Fruit fly (Drosophila melanogaster): ENCODE results near the gene CG31815.

The CG31815 gene

DNA sequence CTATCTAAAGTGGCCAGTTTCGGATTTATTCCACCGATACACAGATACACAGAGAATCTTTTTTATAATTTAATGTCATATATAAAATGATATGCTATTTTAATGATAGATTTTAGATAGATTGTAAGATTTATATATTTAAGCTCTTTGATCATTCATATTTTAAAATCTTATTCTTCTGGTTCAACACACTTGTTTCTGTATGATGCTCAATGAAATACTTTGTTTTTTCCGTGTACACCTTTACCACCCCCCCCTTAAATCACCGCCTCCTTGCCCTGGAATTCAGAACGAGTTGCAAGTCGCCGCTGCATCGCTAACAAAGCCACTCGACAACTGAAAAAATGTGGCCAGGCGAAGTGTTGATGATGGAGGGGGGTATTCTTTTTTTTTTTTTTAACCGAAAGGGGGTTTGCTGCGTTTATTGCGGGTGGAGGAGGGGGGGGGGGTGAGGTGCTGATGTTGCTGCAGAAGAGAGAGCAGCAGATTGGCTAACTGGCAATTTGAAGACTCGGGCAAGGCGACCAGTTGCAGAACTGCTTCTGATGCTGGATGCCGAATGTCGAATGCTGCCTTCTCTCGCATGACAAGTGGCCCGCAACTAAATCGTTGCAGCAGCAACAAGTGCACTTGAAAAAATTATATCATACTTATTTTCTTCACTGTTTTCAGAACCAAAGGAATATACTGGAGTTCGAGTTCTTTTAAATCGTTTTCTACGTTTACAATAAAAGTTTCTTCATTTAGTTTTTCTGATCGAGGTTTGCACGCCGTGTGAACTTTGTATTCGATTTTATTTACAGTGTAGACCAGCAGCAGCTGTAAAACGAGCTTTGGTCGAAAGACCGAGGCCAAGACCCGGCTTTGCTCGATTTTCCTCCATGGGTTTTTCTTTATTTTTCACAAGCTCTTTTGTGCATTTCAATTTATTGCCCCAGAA lies 7.6 kb upstream of the CG31815 start (continued):
- peak; percentile 10 for TF ChIP-seq lilli (GFP tag; optimal IDR thresholded peaks at IDR 0.05)
- peak; percentile 11 for TF ChIP-seq ems (GFP tag; optimal IDR thresholded peaks at IDR 0.05)
- TF ChIP-seq tap (tag; optimal IDR thresholded peaks at IDR 0.05), result peak; percentile 52
- TF ChIP-seq CG16863 (GFP tag; optimal IDR thresholded peaks at IDR 0.05), result peak; percentile 63
- TF ChIP-seq Hsf (GFP tag; optimal IDR thresholded peaks at IDR 0.05), result peak; percentile 59
- no peak for TF ChIP-seq gcm2 (GFP tag; optimal IDR thresholded peaks at IDR 0.05)
- peak; percentile 41; the same call in 1 of the 2 replicates for TF ChIP-seq Ada2b (GFP tag; IDR thresholded peaks at IDR 0.05)
- peak; percentile 53 for TF ChIP-seq trem (tag; optimal IDR thresholded peaks at IDR 0.05)
- peak; percentile 68 for TF ChIP-seq PHDP (tag; optimal IDR thresholded peaks at IDR 0.05)
- no peak for TF ChIP-seq pan (optimal IDR thresholded peaks at IDR 0.05)
- TF ChIP-seq pan (GFP tag; optimal IDR thresholded peaks at IDR 0.05 in 1 of 2, IDR thresholded peaks at IDR 0.05 in 1 of 2), result peak in 1 of 2 experiments; percentile 17
- TF ChIP-seq tx (GFP tag; optimal IDR thresholded peaks at IDR 0.05), result peak; percentile 19
- TF ChIP-seq CG4730 (GFP tag; IDR thresholded peaks at IDR 0.05), result 0 out of 2 replicates have a peak, but pooled peaks have one; percentile 19
- TF ChIP-seq chn (GFP tag; optimal IDR thresholded peaks at IDR 0.05), result peak; percentile 23
- peak; percentile 4 for TF ChIP-seq Vsx1 (GFP tag; optimal IDR thresholded peaks at IDR 0.05)
- TF ChIP-seq TFAM (GFP tag; optimal IDR thresholded peaks at IDR 0.05), result no peak
- TF ChIP-seq Doc2 (GFP tag; IDR thresholded peaks at IDR 0.05), result no peak
- TF ChIP-seq CG14965 (GFP tag; optimal IDR thresholded peaks at IDR 0.05; ENCODE audit: borderline replicate concordance), result no peak
- TF ChIP-seq sr (GFP tag; IDR thresholded peaks at IDR 0.05), result no peak
- TF ChIP-seq lab (GFP tag; optimal IDR thresholded peaks at IDR 0.05), result no peak
- TF ChIP-seq CG10209 (GFP tag; optimal IDR thresholded peaks at IDR 0.05), result peak; percentile 49
- no peak for TF ChIP-seq ro (GFP tag; IDR thresholded peaks at IDR 0.05)
- no peak for TF ChIP-seq Ravus (GFP tag; IDR thresholded peaks at IDR 0.05)
- no peak for TF ChIP-seq prd (optimal IDR thresholded peaks at IDR 0.05)
- peak; percentile 61; the same call in 2 of the 3 replicates for TF ChIP-seq prd (GFP tag; IDR thresholded peaks at IDR 0.05)
- no peak for TF ChIP-seq Dp (GFP tag; optimal IDR thresholded peaks at IDR 0.05)
- TF ChIP-seq Six4 (GFP tag; optimal IDR thresholded peaks at IDR 0.05), result no peak
- peak; percentile 53 for TF ChIP-seq CG30403 (GFP tag; optimal IDR thresholded peaks at IDR 0.05)
- TF ChIP-seq ash1 (GFP tag; optimal IDR thresholded peaks at IDR 0.05), result no peak
- peak; percentile 66 for TF ChIP-seq CG8944 (GFP tag; optimal IDR thresholded peaks at IDR 0.05)
- peak; percentile 83 for TF ChIP-seq gem (tag; optimal IDR thresholded peaks at IDR 0.05)
- no peak for TF ChIP-seq CG7357 (GFP tag; IDR thresholded peaks at IDR 0.05)
- no peak for TF ChIP-seq CG17186 (GFP tag; optimal IDR thresholded peaks at IDR 0.05)
- TF ChIP-seq da (GFP tag; optimal IDR thresholded peaks at IDR 0.05), result no peak
- peak; percentile 34 for TF ChIP-seq bab2 (GFP tag; optimal IDR thresholded peaks at IDR 0.05)
- TF ChIP-seq gt (GFP tag; IDR thresholded peaks at IDR 0.05), result no peak
- TF ChIP-seq CG31224 (GFP tag; IDR thresholded peaks at IDR 0.05), result no peak
- TF ChIP-seq Dip2 (GFP tag; IDR thresholded peaks at IDR 0.05), result no peak
- TF ChIP-seq HLH3B (GFP tag; IDR thresholded peaks at IDR 0.05), result 0 out of 2 replicates have a peak, but pooled peaks have one; percentile 36
- peak; percentile 28 for TF ChIP-seq CG9727 (GFP tag; optimal IDR thresholded peaks at IDR 0.05)
- TF ChIP-seq sim (GFP tag; IDR thresholded peaks at IDR 0.05), result peak; percentile 45; the same call in 1 of the 2 replicates
- TF ChIP-seq Nf-YC (tag; optimal IDR thresholded peaks at IDR 0.05), result no peak
- TF ChIP-seq oc (tag; optimal IDR thresholded peaks at IDR 0.05), result peak; percentile 44
- TF ChIP-seq Hey (tag; optimal IDR thresholded peaks at IDR 0.05), result no peak
- no peak for TF ChIP-seq stc (GFP tag; IDR thresholded peaks at IDR 0.05)
- peak; percentile 68 for TF ChIP-seq phol (tag; optimal IDR thresholded peaks at IDR 0.05)
- peak; percentile 73 for TF ChIP-seq CG10431 (GFP tag; optimal IDR thresholded peaks at IDR 0.05)
- no peak for TF ChIP-seq Kr (GFP tag; optimal IDR thresholded peaks at IDR 0.05)
- peak; percentile 75 for TF ChIP-seq CG4820 (GFP tag; optimal IDR thresholded peaks at IDR 0.05)
- TF ChIP-seq Ets65A (GFP tag), result peak; percentile 94
